Fruit fly (Drosophila melanogaster): ENCODE measurements around the gene Tom20.
A peak's percentile ranks its signal among the peaks of the same experiment; 100 is the strongest.

Tom20 gene

dm6 chr3L:20002482-20003234 is 2.2 kb downstream of the Tom20 start, which contains the start of gene CG7668 (continued):
- peak; percentile 78 for TF ChIP-seq CG5180 (GFP tag; optimal IDR thresholded peaks at IDR 0.05)
- peak; percentile 69 for TF ChIP-seq slou (GFP tag; optimal IDR thresholded peaks at IDR 0.05)
- no peak; the same call in 1 of the 2 replicates for TF ChIP-seq NFAT (GFP tag; IDR thresholded peaks at IDR 0.05)
- peak; percentile 86 for TF ChIP-seq tx (GFP tag; optimal IDR thresholded peaks at IDR 0.05)
- no peak for TF ChIP-seq CG15073 (GFP tag; optimal IDR thresholded peaks at IDR 0.05)
- peak; percentile 86 for TF ChIP-seq CG7987 (GFP tag; optimal IDR thresholded peaks at IDR 0.05)
- TF ChIP-seq CG10959 (GFP tag; IDR thresholded peaks at IDR 0.05) = no peak; the same call in 1 of the 2 replicates
- TF ChIP-seq CG16863 (GFP tag; optimal IDR thresholded peaks at IDR 0.05) = peak; percentile 88
- TF ChIP-seq B-H1 (GFP tag; IDR thresholded peaks at IDR 0.05) = peak; percentile 84; the same call in 1 of the 3 replicates
- peak; percentile 80 for TF ChIP-seq HLH54F (GFP tag; optimal IDR thresholded peaks at IDR 0.05)
- peak in 1 of 2 experiments; percentile 64 for TF ChIP-seq insv (GFP tag; optimal IDR thresholded peaks at IDR 0.05)
- TF ChIP-seq CG10543 (GFP tag; optimal IDR thresholded peaks at IDR 0.05) = peak; percentile 87
- TF ChIP-seq NfI (GFP tag; optimal IDR thresholded peaks at IDR 0.05) = peak; percentile 89
- peak; percentile 77 for TF ChIP-seq danr (GFP tag; IDR thresholded peaks at IDR 0.05)
- TF ChIP-seq Dll (GFP tag; IDR thresholded peaks at IDR 0.05; ENCODE audit: partially characterized antibody) = peak; percentile 33; the same call in 1 of the 4 replicates
- peak; percentile 81 for TF ChIP-seq CG13123 (GFP tag; optimal IDR thresholded peaks at IDR 0.05)
- peak; percentile 91 for TF ChIP-seq Bteb2 (GFP tag; optimal IDR thresholded peaks at IDR 0.05)
- TF ChIP-seq sim (GFP tag; IDR thresholded peaks at IDR 0.05) = peak; percentile 90
- no peak for TF ChIP-seq aop (GFP tag; IDR thresholded peaks at IDR 0.05)
- TF ChIP-seq Lim3 (GFP tag; IDR thresholded peaks at IDR 0.05) = no peak; the same call in 1 of the 2 replicates
- TF ChIP-seq sc (optimal IDR thresholded peaks at IDR 0.05) = no peak
- peak; percentile 58 for TF ChIP-seq sc (GFP tag; optimal IDR thresholded peaks at IDR 0.05)
- TF ChIP-seq fu2 (GFP tag; optimal IDR thresholded peaks at IDR 0.05) = peak; percentile 81
- TF ChIP-seq sr (GFP tag; IDR thresholded peaks at IDR 0.05) = no peak
- TF ChIP-seq CG6791 (GFP tag; IDR thresholded peaks at IDR 0.05; ENCODE audit: partially characterized antibody) = no peak
- no peak; the same call in 1 of the 2 replicates for TF ChIP-seq Rfx (GFP tag; IDR thresholded peaks at IDR 0.05)
- peak; percentile 89 for TF ChIP-seq Camta (GFP tag; optimal IDR thresholded peaks at IDR 0.05)
- TF ChIP-seq Poxn (GFP tag; IDR thresholded peaks at IDR 0.05) = no peak; the same call in 1 of the 2 replicates
- TF ChIP-seq Neu2 (GFP tag; optimal IDR thresholded peaks at IDR 0.05; ENCODE audit: borderline replicate concordance) = peak; percentile 8
- TF ChIP-seq ttk (GFP tag; IDR thresholded peaks at IDR 0.05) = peak; percentile 92
- TF ChIP-seq CG6854 (GFP tag; optimal IDR thresholded peaks at IDR 0.05) = peak; percentile 83
- TF ChIP-seq so (GFP tag; IDR thresholded peaks at IDR 0.05) = peak; percentile 92
- TF ChIP-seq CG15479 (GFP tag; optimal IDR thresholded peaks at IDR 0.05) = peak; percentile 39
- TF ChIP-seq CG4328 (GFP tag; optimal IDR thresholded peaks at IDR 0.05) = peak; percentile 87
- TF ChIP-seq br (optimal IDR thresholded peaks at IDR 0.05) = no peak
- peak; percentile 84 for TF ChIP-seq CG12744 (GFP tag; optimal IDR thresholded peaks at IDR 0.05)
- TF ChIP-seq run (tag; optimal IDR thresholded peaks at IDR 0.05) = peak; percentile 85
- peak; percentile 92 for TF ChIP-seq CG33557 (GFP tag; optimal IDR thresholded peaks at IDR 0.05)
- no peak for TF ChIP-seq hth (optimal IDR thresholded peaks at IDR 0.05)
- TF ChIP-seq Oli (tag; optimal IDR thresholded peaks at IDR 0.05) = peak; percentile 89
- TF ChIP-seq CG1792 (GFP tag; optimal IDR thresholded peaks at IDR 0.05) = peak; percentile 78
- peak; percentile 47 for TF ChIP-seq pfk (GFP tag; optimal IDR thresholded peaks at IDR 0.05)
- peak; percentile 84 for TF ChIP-seq Side (GFP tag; optimal IDR thresholded peaks at IDR 0.05)
- peak; percentile 77 for TF ChIP-seq CG4707 (GFP tag; optimal IDR thresholded peaks at IDR 0.05)
- peak; percentile 83 for TF ChIP-seq CG13624 (GFP tag; optimal IDR thresholded peaks at IDR 0.05)
- TF ChIP-seq CG17359 (tag; optimal IDR thresholded peaks at IDR 0.05) = peak; percentile 93
- TF ChIP-seq CG42726 (GFP tag; IDR thresholded peaks at IDR 0.05; ENCODE audit: partially characterized antibody) = no peak
- peak; percentile 94 for TF ChIP-seq zfh1 (GFP tag; IDR thresholded peaks at IDR 0.05)
- peak; percentile 77 for TF ChIP-seq HmgD (GFP tag; optimal IDR thresholded peaks at IDR 0.05)
- TF ChIP-seq CG3995 (GFP tag; optimal IDR thresholded peaks at IDR 0.05) = peak; percentile 57
